Fruit fly (Drosophila melanogaster) whole organism, embryonic: ENCODE data around the gene CG45011.
A peak's percentile ranks its signal among the peaks of the same experiment; 100 is the strongest.

Source experiments
- Abd-B ChIP-seq: fragments of 200-800 bp; sonication (Bioruptor generic); optimal IDR thresholded peaks from 2 replicates; lab custom pipeline; 2018; ENCODE audit warnings: missing biosample characterization, mild to moderate bottlenecking, missing genetic modification characterization, moderate library complexity
- Bgb ChIP-seq: fragments of 200-800 bp; sonication (Bioruptor generic); IDR thresholded peaks from 2 replicates; pipeline ENCODE4 v1.3.6; 2022; ENCODE audit warnings: missing biosample characterization, missing genetic modification characterization; ENCODE audit not compliant: partially characterized antibody
- CG10274 ChIP-seq: fragments of 200-800 bp; sonication (Bioruptor generic); optimal IDR thresholded peaks from 3 replicates; lab custom pipeline; 2017; ENCODE audit warnings: missing biosample characterization, mild to moderate bottlenecking, missing genetic modification characterization
- CG11723 ChIP-seq: fragments of 200-800 bp; sonication (Bioruptor generic); optimal IDR thresholded peaks from 2 replicates; lab custom pipeline; 2017; ENCODE audit warnings: missing biosample characterization, mild to moderate bottlenecking, missing genetic modification characterization
- CG15514 ChIP-seq: fragments of 200-800 bp; sonication (Bioruptor generic); optimal IDR thresholded peaks from 3 replicates; lab custom pipeline; 2017; ENCODE audit warnings: missing biosample characterization, missing genetic modification characterization, mild to moderate bottlenecking, moderate library complexity, missing genetic modification reagents
- CG1647 ChIP-seq: fragments of 200-800 bp; sonication (Bioruptor generic); optimal IDR thresholded peaks from 3 replicates; lab custom pipeline; 2016; ENCODE audit warnings: missing biosample characterization, missing genetic modification characterization
- CG17328 ChIP-seq: fragments of 200-800 bp; sonication (Bioruptor generic); IDR thresholded peaks from 2 replicates; pipeline ENCODE4 v1.3.6; 2022; ENCODE audit warnings: missing biosample characterization, missing genetic modification characterization
- CG17802 ChIP-seq: fragments of 200-800 bp; sonication (Bioruptor generic); optimal IDR thresholded peaks from 2 replicates; lab custom pipeline; 2018; ENCODE audit warnings: missing biosample characterization, mild to moderate bottlenecking, missing genetic modification characterization, moderate library complexity
- CG1792 ChIP-seq: fragments of 200-800 bp; sonication (Bioruptor generic); optimal IDR thresholded peaks from 2 replicates; lab custom pipeline; 2016; ENCODE audit warnings: missing biosample characterization, missing genetic modification characterization
- CG2120 ChIP-seq: fragments of 200-800 bp; sonication (Bioruptor generic); optimal IDR thresholded peaks from 3 replicates; lab custom pipeline; 2016; ENCODE audit warnings: missing biosample characterization, missing genetic modification characterization
- CG2678 ChIP-seq: fragments of 200-800 bp; sonication (Bioruptor generic); optimal IDR thresholded peaks from 3 replicates; lab custom pipeline; 2019; ENCODE audit warnings: missing biosample characterization, mild to moderate bottlenecking, missing genetic modification characterization, moderate library complexity
- CG31224 ChIP-seq: fragments of 200-800 bp; sonication (Bioruptor generic); IDR thresholded peaks from 2 replicates; pipeline ENCODE4 v1.3.6; 2022; ENCODE audit warnings: missing biosample characterization, missing genetic modification characterization
- CG31441 ChIP-seq: fragments of 200-800 bp; sonication (Bioruptor generic); IDR thresholded peaks from 2 replicates; pipeline ENCODE4 v1.3.6; 2022; ENCODE audit warnings: missing biosample characterization, missing genetic modification characterization
- CG3163 ChIP-seq: fragments of 200-800 bp; sonication (Bioruptor generic); optimal IDR thresholded peaks from 3 replicates; lab custom pipeline; 2016; ENCODE audit warnings: missing biosample characterization, missing genetic modification characterization
- CG32767 ChIP-seq: fragments of 200-800 bp; sonication (Bioruptor generic); IDR thresholded peaks from 2 replicates; pipeline ENCODE4 v1.3.6; 2022; ENCODE audit warnings: missing biosample characterization, missing genetic modification characterization
- CG5180 ChIP-seq: fragments of 200-800 bp; sonication (Bioruptor generic); optimal IDR thresholded peaks from 3 replicates; lab custom pipeline; 2017; ENCODE audit warnings: missing biosample characterization, missing genetic modification characterization, mild to moderate bottlenecking, moderate library complexity, missing genetic modification reagents
- CG7271 ChIP-seq: fragments of 200-800 bp; sonication (Bioruptor generic); optimal IDR thresholded peaks from 2 replicates; lab custom pipeline; 2018; ENCODE audit warnings: missing biosample characterization, mild to moderate bottlenecking, missing genetic modification characterization, moderate library complexity
- CG8281 ChIP-seq: fragments of 200-800 bp; sonication (Bioruptor generic); optimal IDR thresholded peaks from 2 replicates; lab custom pipeline; 2018; ENCODE audit warnings: missing biosample characterization, mild to moderate bottlenecking, missing genetic modification characterization, moderate library complexity
- CrebB ChIP-seq: fragments of 200-800 bp; sonication (Bioruptor generic); optimal IDR thresholded peaks from 3 replicates; lab custom pipeline; 2018; ENCODE audit warnings: missing biosample characterization, mild to moderate bottlenecking, missing genetic modification characterization
- D ChIP-seq, 2 experiments: fragments of 200-800 bp in 1 of 2; fragments of >200 bp in 1 of 2; sonication (Bioruptor generic) in 1 of 2; optimal IDR thresholded peaks; 2 replicates in 1 of 2; 3 replicates in 1 of 2; lab custom pipeline; 2017; ENCODE audit warnings: mild to moderate bottlenecking in 1 of 2, missing biosample characterization in 1 of 2, missing genetic modification characterization in 1 of 2, missing genetic modification reagents in 1 of 2
- Dbx ChIP-seq: fragments of 200-800 bp; sonication (Bioruptor generic); IDR thresholded peaks from 3 replicates; pipeline ENCODE4 v1.3.6; 2022; ENCODE audit warnings: missing biosample characterization, missing genetic modification characterization
- Dll ChIP-seq: fragments of 200-800 bp; sonication (Bioruptor generic); IDR thresholded peaks from 4 replicates; pipeline ENCODE4 v1.3.6; 2022; ENCODE audit warnings: missing biosample characterization, missing genetic modification characterization; ENCODE audit not compliant: partially characterized antibody
- Doc2 ChIP-seq: fragments of 200-800 bp; sonication (Bioruptor generic); IDR thresholded peaks from 2 replicates; pipeline ENCODE4 v1.3.6; 2022; ENCODE audit warnings: missing biosample characterization, missing genetic modification characterization
- ERR ChIP-seq: fragments of 200-800 bp; sonication (Bioruptor generic); optimal IDR thresholded peaks from 2 replicates; lab custom pipeline; 2016; ENCODE audit warnings: missing biosample characterization, missing genetic modification characterization
- Fer1 ChIP-seq: fragments of 200-800 bp; sonication (Bioruptor generic); optimal IDR thresholded peaks from 2 replicates; lab custom pipeline; 2017; ENCODE audit warnings: missing biosample characterization, mild to moderate bottlenecking, missing genetic modification characterization
- H2.0 ChIP-seq: fragments of 200-800 bp; sonication (Bioruptor generic); IDR thresholded peaks from 2 replicates; pipeline ENCODE4 v1.3.6; 2022; ENCODE audit warnings: missing biosample characterization, missing genetic modification characterization
- Hr78 ChIP-seq, 2 experiments: fragments of 200-800 bp in 1 of 2; fragments of >200 bp in 1 of 2; sonication (Bioruptor generic) in 1 of 2; optimal IDR thresholded peaks; 2 replicates each; lab custom pipeline; 2017 to 2019; ENCODE audit warnings: missing biosample characterization in 2 of 2, missing genetic modification characterization in 2 of 2, mild to moderate bottlenecking in 1 of 2, moderate library complexity in 1 of 2
- Myb ChIP-seq: fragments of 200-800 bp; sonication (Bioruptor generic); optimal IDR thresholded peaks from 2 replicates; lab custom pipeline; 2016; ENCODE audit warnings: missing biosample characterization, missing genetic modification characterization
- NC2β ChIP-seq: fragments of 200-800 bp; sonication (Bioruptor generic); optimal IDR thresholded peaks from 2 replicates; lab custom pipeline; 2016; ENCODE audit warnings: missing biosample characterization, missing genetic modification characterization
- Optix ChIP-seq: fragments of 200-800 bp; sonication (Bioruptor generic); IDR thresholded peaks from 3 replicates; pipeline ENCODE4 v1.3.6; 2022; ENCODE audit warnings: missing biosample characterization, missing genetic modification characterization
- Trl ChIP-seq, 3 experiments: fragments of >200 bp in 2 of 3; fragments of 200-800 bp in 1 of 3; sonication (Bioruptor generic) in 1 of 3; optimal IDR thresholded peaks; 2 replicates in 1 of 3; 3 replicates in 2 of 3; lab custom pipeline; 2016 to 2017; ENCODE audit warnings: missing biosample characterization in 1 of 3, missing genetic modification characterization in 1 of 3
- Vsx1 ChIP-seq: fragments of 200-800 bp; sonication (Bioruptor generic); optimal IDR thresholded peaks from 2 replicates; lab custom pipeline; 2017; ENCODE audit warnings: missing biosample characterization, mild to moderate bottlenecking, missing genetic modification characterization, missing genetic modification reagents
- ap ChIP-seq: fragments of 200-800 bp; sonication (Bioruptor generic); IDR thresholded peaks from 2 replicates; pipeline ENCODE4 v1.3.6; 2022; ENCODE audit warnings: missing biosample characterization, missing genetic modification characterization
- bab2 ChIP-seq: fragments of 200-800 bp; sonication (Bioruptor generic); optimal IDR thresholded peaks from 2 replicates; lab custom pipeline; 2016; ENCODE audit warnings: missing biosample characterization, missing genetic modification characterization
- cas ChIP-seq: fragments of 200-800 bp; sonication (Bioruptor generic); IDR thresholded peaks from 2 replicates; pipeline ENCODE4 v1.3.6; 2022; ENCODE audit warnings: missing biosample characterization, missing genetic modification characterization
- cato ChIP-seq: fragments of 200-800 bp; sonication (Bioruptor generic); optimal IDR thresholded peaks from 2 replicates; lab custom pipeline; 2016; ENCODE audit warnings: missing biosample characterization, missing genetic modification characterization, borderline replicate concordance
- chn ChIP-seq: fragments of 200-800 bp; sonication (Bioruptor generic); optimal IDR thresholded peaks from 2 replicates; lab custom pipeline; 2016; ENCODE audit warnings: missing biosample characterization, missing genetic modification characterization
- ems ChIP-seq: fragments of 200-800 bp; sonication (Bioruptor generic); optimal IDR thresholded peaks from 3 replicates; lab custom pipeline; 2016; ENCODE audit warnings: missing biosample characterization, missing genetic modification characterization
- gcm ChIP-seq: fragments of 200-800 bp; sonication (Bioruptor generic); optimal IDR thresholded peaks from 2 replicates; lab custom pipeline; 2019; ENCODE audit warnings: missing biosample characterization, mild to moderate bottlenecking, missing genetic modification characterization, moderate library complexity
- gem ChIP-seq: fragments of 200-800 bp; sonication (Bioruptor generic); optimal IDR thresholded peaks from 2 replicates; lab custom pipeline; 2019; ENCODE audit warnings: missing biosample characterization, mild to moderate bottlenecking, missing genetic modification characterization, moderate library complexity
- her ChIP-seq: fragments of 200-800 bp; sonication (Bioruptor generic); optimal IDR thresholded peaks from 2 replicates; lab custom pipeline; 2016; ENCODE audit warnings: missing biosample characterization, missing genetic modification characterization
- pfk ChIP-seq: fragments of 200-800 bp; sonication (Bioruptor generic); optimal IDR thresholded peaks from 2 replicates; lab custom pipeline; 2018; ENCODE audit warnings: missing biosample characterization, mild to moderate bottlenecking, missing genetic modification characterization, moderate library complexity
- sc ChIP-seq, 3 experiments: fragments of >200 bp in 2 of 3; fragments of 200-800 bp in 1 of 3; sonication (Bioruptor generic) in 1 of 3; optimal IDR thresholded peaks; 2 replicates in 2 of 3; 3 replicates in 1 of 3; lab custom pipeline; 2017; ENCODE audit warnings: mild to moderate bottlenecking in 1 of 3, missing biosample characterization in 1 of 3, missing genetic modification characterization in 1 of 3, missing genetic modification reagents in 1 of 3
- scrt ChIP-seq: fragments of 200-800 bp; sonication (Bioruptor generic); optimal IDR thresholded peaks from 2 replicates; lab custom pipeline; 2018; ENCODE audit warnings: missing biosample characterization, mild to moderate bottlenecking, missing genetic modification characterization, moderate library complexity
- sisA ChIP-seq: fragments of 200-800 bp; sonication (Bioruptor generic); IDR thresholded peaks from 2 replicates; pipeline ENCODE4 v1.3.6; 2022; ENCODE audit warnings: missing biosample characterization, missing genetic modification characterization
- unc-4 ChIP-seq: fragments of 200-800 bp; sonication (Bioruptor generic); IDR thresholded peaks from 2 replicates; pipeline ENCODE4 v1.3.6; 2022; ENCODE audit warnings: missing biosample characterization, missing genetic modification characterization; ENCODE audit not compliant: partially characterized antibody
- zen2 ChIP-seq: fragments of 200-800 bp; sonication (Bioruptor generic); IDR thresholded peaks from 3 replicates; pipeline ENCODE4 v1.3.6; 2022; ENCODE audit warnings: missing biosample characterization, missing genetic modification characterization; ENCODE audit not compliant: partially characterized antibody
- zfh1 ChIP-seq: fragments of 200-800 bp; sonication (Bioruptor generic); IDR thresholded peaks from 3 replicates; pipeline ENCODE4 v1.3.6; 2022; ENCODE audit warnings: missing biosample characterization, missing genetic modification characterization

CG45011 gene

DNA sequence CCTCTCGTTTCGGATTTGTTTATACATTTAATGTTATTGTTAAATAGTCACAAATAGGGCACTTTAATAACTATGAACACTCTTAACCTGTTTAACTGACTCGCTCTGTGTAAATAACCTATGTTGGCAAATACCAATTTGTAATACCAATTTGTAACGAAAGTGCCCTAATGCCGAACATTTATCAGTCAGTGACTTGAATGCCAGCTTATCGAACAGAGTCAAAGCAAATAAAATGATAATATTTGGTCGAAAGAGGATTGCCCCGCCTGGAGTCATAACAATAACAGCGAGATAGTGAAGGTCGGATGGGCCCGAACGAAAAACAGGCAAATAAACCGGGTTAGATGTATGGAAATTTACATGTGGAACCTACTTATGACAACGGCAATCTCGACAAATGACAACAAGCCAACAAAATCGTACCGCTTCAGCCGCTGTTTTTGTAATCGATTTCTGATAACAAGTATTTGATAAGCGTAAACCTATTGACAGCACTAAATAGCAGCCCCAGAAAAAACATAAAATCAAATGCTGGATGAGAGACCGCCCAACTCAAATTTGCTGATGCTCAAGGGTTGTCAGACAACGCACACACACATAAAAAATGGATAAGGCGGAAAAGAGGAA is 11.4 kb downstream of the CG45011 start (continued):
- TF ChIP-seq gcm (GFP tag; lab: Kevin White, UChicago) (no peak), gem (tag; lab: Kevin White, UChicago) (no peak), unc-4 (GFP tag; lab: Robert Waterston, UW) (no peak), Dll (GFP tag; lab: Robert Waterston, UW) (no peak), chn (GFP tag; lab: Kevin White, UChicago) (no peak), CG7271 (tag; lab: Kevin White, UChicago) (no peak), CG1647 (GFP tag; lab: Kevin White, UChicago) (no peak), D (optimal IDR thresholded peaks at IDR 0.05; lab: Kevin White, UChicago) (no peak), D (GFP tag; optimal IDR thresholded peaks at IDR 0.05; lab: Kevin White, UChicago) (no peak), CG17802 (tag; lab: Kevin White, UChicago) (no peak), CG31224 (GFP tag; lab: Robert Waterston, UW) (no peak), Doc2 (GFP tag; lab: Robert Waterston, UW) (no peak), sisA (GFP tag; lab: Robert Waterston, UW) (no peak), zen2 (no peak), ap (GFP tag; lab: Robert Waterston, UW) (no peak), CG2120 (GFP tag; lab: Kevin White, UChicago) (peak; percentile 1), cas (GFP tag; lab: Robert Waterston, UW) (no peak), CG3163 (GFP tag; lab: Kevin White, UChicago) (no peak), cato (no peak), CG2678 (peak; percentile 43), CG1792 (GFP tag; lab: Kevin White, UChicago) (no peak), Bgb (GFP tag; lab: Robert Waterston, UW) (no peak), her (GFP tag; lab: Kevin White, UChicago) (no peak), ems (GFP tag; lab: Kevin White, UChicago) (no peak), Trl (optimal IDR thresholded peaks at IDR 0.05; lab: Kevin White, UChicago) (no peak), Trl (GFP tag; optimal IDR thresholded peaks at IDR 0.05; lab: Kevin White, UChicago) (no peak), CG31441 (no peak), Myb (no peak), bab2 (no peak), ERR (GFP tag; lab: Kevin White, UChicago) (no peak), Vsx1 (GFP tag; lab: Kevin White, UChicago) (peak; percentile 19), scrt (GFP tag; lab: Kevin White, UChicago) (no peak), Hr78 (GFP tag; optimal IDR thresholded peaks at IDR 0.05; lab: Kevin White, UChicago) (no peak), zfh1 (GFP tag; lab: Robert Waterston, UW) (no peak), Fer1 (peak; percentile 27), NC2β (GFP tag; lab: Kevin White, UChicago) (no peak), Abd-B (GFP tag; lab: Kevin White, UChicago) (no peak), H2.0 (GFP tag; lab: Robert Waterston, UW) (no peak), CG8281 (tag; lab: Kevin White, UChicago) (no peak), Dbx (GFP tag; lab: Robert Waterston, UW) (no peak), CG10274 (no peak), Optix (GFP tag; lab: Robert Waterston, UW) (no peak), CG15514 (GFP tag; lab: Kevin White, UChicago) (peak; percentile 33), CrebB (tag; lab: Kevin White, UChicago) (no peak), pfk (no peak), CG17328 (GFP tag; lab: Robert Waterston, UW) (no peak), CG5180 (GFP tag; lab: Kevin White, UChicago) (no peak), CG32767 (GFP tag; lab: Robert Waterston, UW) (no peak), sc (optimal IDR thresholded peaks at IDR 0.05; lab: Kevin White, UChicago) (no peak), sc (GFP tag; optimal IDR thresholded peaks at IDR 0.05; lab: Kevin White, UChicago) (no peak), CG11723 (no peak)
